Fruit fly (Drosophila melanogaster) whole organism, adult: ENCODE results near the gene Ufd4.

Experiments used
- CG11617 ChIP-seq: fragments of 200-800 bp; sonication (Bioruptor generic); optimal IDR thresholded peaks from 2 replicates; lab custom pipeline; 2017; ENCODE audit warnings: mild to moderate bottlenecking, missing biosample characterization, missing genetic modification reagents, missing genetic modification characterization
- CG12768 ChIP-seq: fragments of 200-800 bp; sonication (Bioruptor generic); optimal IDR thresholded peaks from 2 replicates; lab custom pipeline; 2017; ENCODE audit warnings: missing biosample characterization, missing genetic modification characterization, mild to moderate bottlenecking, moderate library complexity, missing genetic modification reagents
- CG14711 ChIP-seq: fragments of 200-800 bp; sonication (Bioruptor generic); optimal IDR thresholded peaks from 2 replicates; lab custom pipeline; 2018; ENCODE audit warnings: missing biosample characterization, mild to moderate bottlenecking, missing genetic modification characterization, moderate library complexity
- CG1620 ChIP-seq: fragments of 200-800 bp; sonication (Bioruptor generic); optimal IDR thresholded peaks from 2 replicates; lab custom pipeline; 2016; ENCODE audit warnings: missing biosample characterization, missing genetic modification characterization
- CG33017 ChIP-seq: fragments of 200-800 bp; sonication (Bioruptor generic); optimal IDR thresholded peaks from 2 replicates; lab custom pipeline; 2018; ENCODE audit warnings: missing biosample characterization, mild to moderate bottlenecking, missing genetic modification characterization, moderate library complexity
- CG5204 ChIP-seq: fragments of 200-800 bp; sonication (Bioruptor generic); optimal IDR thresholded peaks from 2 replicates; lab custom pipeline; 2016; ENCODE audit warnings: missing biosample characterization, missing genetic modification characterization
- CG7045 ChIP-seq: fragments of 200-800 bp; sonication (Bioruptor generic); optimal IDR thresholded peaks from 2 replicates; lab custom pipeline; 2017; ENCODE audit warnings: missing biosample characterization, mild to moderate bottlenecking, missing genetic modification characterization
- CG7101 ChIP-seq: fragments of 200-800 bp; sonication (Bioruptor generic); optimal IDR thresholded peaks from 2 replicates; lab custom pipeline; 2018; ENCODE audit warnings: missing biosample characterization, mild to moderate bottlenecking, missing genetic modification characterization, moderate library complexity
- Clk ChIP-seq: fragments of 200-800 bp; sonication (Bioruptor generic); optimal IDR thresholded peaks from 2 replicates; lab custom pipeline; 2017; ENCODE audit warnings: missing biosample characterization, missing genetic modification characterization
- Crg-1 ChIP-seq: fragments of 200-800 bp; sonication (Bioruptor generic); optimal IDR thresholded peaks from 2 replicates; lab custom pipeline; 2016; ENCODE audit warnings: missing biosample characterization, missing genetic modification characterization
- Hr96 ChIP-seq: fragments of 200-800 bp; sonication (Bioruptor generic); optimal IDR thresholded peaks from 2 replicates; lab custom pipeline; 2016; ENCODE audit warnings: missing biosample characterization, missing genetic modification characterization
- Mnt ChIP-seq: fragments of 200-800 bp; sonication (Bioruptor generic); optimal IDR thresholded peaks from 2 replicates; lab custom pipeline; 2016; ENCODE audit warnings: missing biosample characterization, mild to moderate bottlenecking, missing genetic modification characterization
- bab1 ChIP-seq: fragments of 200-800 bp; sonication (Bioruptor generic); optimal IDR thresholded peaks from 3 replicates; lab custom pipeline; 2019; ENCODE audit warnings: missing biosample characterization, mild to moderate bottlenecking, missing genetic modification characterization, moderate library complexity
- cic ChIP-seq: fragments of 200-800 bp; sonication (Bioruptor generic); optimal IDR thresholded peaks from 2 replicates; lab custom pipeline; 2017; ENCODE audit warnings: missing biosample characterization, mild to moderate bottlenecking, missing genetic modification characterization, moderate library complexity
- cnc ChIP-seq, 2 experiments: fragments of >200 bp; optimal IDR thresholded peaks; 2 replicates each; lab custom pipeline; 2017
- kay ChIP-seq: fragments of 200-800 bp; sonication (Bioruptor generic); peaks from one replicate; lab custom pipeline; 2016; ENCODE audit warnings: missing biosample characterization, missing genetic modification characterization, borderline replicate concordance
- ovo ChIP-seq: fragments of 200-800 bp; sonication (Bioruptor generic); optimal IDR thresholded peaks from 2 replicates; lab custom pipeline; 2016; ENCODE audit warnings: missing biosample characterization, missing genetic modification characterization
- pad ChIP-seq: fragments of 200-800 bp; sonication (Bioruptor generic); optimal IDR thresholded peaks from 3 replicates; lab custom pipeline; 2017; ENCODE audit warnings: missing biosample characterization, missing genetic modification characterization, mild to moderate bottlenecking, moderate library complexity, missing genetic modification reagents
- tj ChIP-seq: fragments of 200-800 bp; sonication (Bioruptor generic); optimal IDR thresholded peaks from 3 replicates; lab custom pipeline; 2017; ENCODE audit warnings: missing biosample characterization, mild to moderate bottlenecking, missing genetic modification characterization, moderate library complexity
- toe ChIP-seq: fragments of 200-800 bp; sonication (Bioruptor generic); optimal IDR thresholded peaks from 2 replicates; lab custom pipeline; 2016; ENCODE audit warnings: missing biosample characterization, missing genetic modification characterization

The Ufd4 gene

DNA sequence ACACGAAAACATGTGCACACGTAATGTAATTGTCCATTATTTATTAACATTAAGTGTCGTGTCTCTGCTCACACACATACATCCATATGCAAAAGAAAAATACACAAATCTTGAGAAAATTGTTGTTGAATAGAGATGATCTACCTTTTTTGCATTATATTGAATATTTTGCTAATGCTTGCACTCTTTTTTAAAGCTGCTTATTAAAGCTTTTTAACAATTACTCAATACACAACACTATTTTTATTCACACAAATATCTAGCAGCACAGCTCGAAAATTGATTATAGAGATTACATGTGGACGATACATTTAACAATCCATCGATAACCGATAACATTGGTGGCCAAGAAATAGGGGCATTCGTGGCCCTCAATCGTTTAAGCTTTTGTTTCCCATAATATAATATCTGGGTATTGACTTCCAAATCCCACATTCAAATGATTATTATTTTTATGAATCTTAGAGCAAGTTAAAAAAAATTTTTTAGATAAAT, at the start of gene Ufd4:
Gene Ufd4 (minus strand): TSS at position 300 of the 495 bp plus-strand sequence.
- TF ChIP-seq kay (GFP tag; lab: Kevin White, UChicago) (no peak), Clk (GFP tag; lab: Kevin White, UChicago) (no peak), ovo (no peak), CG1620 (GFP tag; lab: Kevin White, UChicago) (peak; percentile 14), tj (GFP tag; lab: Kevin White, UChicago) (peak; percentile 1), Mnt (GFP tag; lab: Kevin White, UChicago) (peak; percentile 56), CG7101 (tag; lab: Kevin White, UChicago) (peak; percentile 55), bab1 (GFP tag; lab: Kevin White, UChicago) (peak; percentile 68), cnc (optimal IDR thresholded peaks at IDR 0.05; lab: Kevin White, UChicago) (no peak), CG14711 (tag; lab: Kevin White, UChicago) (peak; percentile 58), cic (GFP tag; lab: Kevin White, UChicago) (peak; percentile 14), pad (GFP tag; lab: Kevin White, UChicago) (no peak), toe (GFP tag; lab: Kevin White, UChicago) (no peak), CG11617 (GFP tag; lab: Kevin White, UChicago) (peak; percentile 53), CG5204 (GFP tag; lab: Kevin White, UChicago) (no peak), CG33017 (tag; lab: Kevin White, UChicago) (peak; percentile 62), CG12768 (peak; percentile 30), CG7045 (GFP tag; lab: Kevin White, UChicago) (peak; percentile 61), Crg-1 (no peak), Hr96 (GFP tag; lab: Kevin White, UChicago) (no peak)

DNA sequence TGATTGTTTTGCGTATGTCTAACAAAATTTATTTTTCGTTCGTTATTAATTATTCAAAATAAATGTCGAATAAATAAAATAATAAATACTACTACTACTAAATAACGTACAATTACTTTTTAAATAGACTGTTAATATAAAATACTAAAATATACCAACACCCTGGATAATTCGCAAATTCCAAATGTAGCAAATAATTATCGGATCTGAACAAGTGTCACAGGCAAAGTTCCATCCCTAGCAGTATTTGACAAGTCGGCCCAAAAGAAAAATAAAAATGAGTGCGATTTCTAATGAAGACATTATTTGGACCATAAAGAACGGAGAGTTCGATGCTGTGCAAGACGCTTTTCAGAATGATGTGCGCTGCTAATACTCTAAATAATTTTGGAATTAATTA, 49.2 kb upstream of the Ufd4 start, which contains the start of gene CG31715:
Gene CG31715 (plus strand): TSS at position 212 of the 400 bp plus-strand sequence.
- TF ChIP-seq tj (GFP tag; lab: Kevin White, UChicago) (peak; percentile 11), bab1 (GFP tag; lab: Kevin White, UChicago) (peak; percentile 62), Mnt (GFP tag; lab: Kevin White, UChicago) (peak; percentile 5), cic (GFP tag; lab: Kevin White, UChicago) (no peak), CG33017 (tag; lab: Kevin White, UChicago) (peak; percentile 5), CG7045 (GFP tag; lab: Kevin White, UChicago) (no peak), CG14711 (tag; lab: Kevin White, UChicago) (peak; percentile 20), cnc (optimal IDR thresholded peaks at IDR 0.05; lab: Kevin White, UChicago) (no peak), CG11617 (GFP tag; lab: Kevin White, UChicago) (peak; percentile 11), CG5204 (GFP tag; lab: Kevin White, UChicago) (no peak), CG7101 (tag; lab: Kevin White, UChicago) (peak; percentile 40), kay (GFP tag; lab: Kevin White, UChicago) (peak; percentile 66), CG12768 (no peak)

DNA sequence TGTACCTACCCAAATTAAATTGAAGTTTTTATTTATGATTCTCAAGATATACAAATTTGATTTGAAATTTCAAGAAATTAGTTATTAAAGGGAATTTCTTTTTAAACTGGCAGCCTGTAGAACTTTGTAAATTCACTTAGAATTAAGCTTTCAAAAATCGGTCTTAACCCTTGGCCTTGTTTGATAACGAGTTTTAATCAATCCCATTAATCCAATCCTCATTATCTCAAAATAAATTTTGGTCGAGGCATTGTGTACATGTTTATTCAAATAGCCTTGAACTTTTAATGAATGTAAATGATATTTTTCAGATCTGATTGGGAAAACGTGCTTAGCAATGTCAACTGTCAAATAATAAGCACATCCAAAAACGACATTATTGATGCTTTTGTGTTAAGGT, 47.7 kb upstream of the Ufd4 start:
- TF ChIP-seq kay (GFP tag; lab: Kevin White, UChicago) = peak; percentile 72
- TF ChIP-seq CG1620 (GFP tag; lab: Kevin White, UChicago) = no peak

DNA sequence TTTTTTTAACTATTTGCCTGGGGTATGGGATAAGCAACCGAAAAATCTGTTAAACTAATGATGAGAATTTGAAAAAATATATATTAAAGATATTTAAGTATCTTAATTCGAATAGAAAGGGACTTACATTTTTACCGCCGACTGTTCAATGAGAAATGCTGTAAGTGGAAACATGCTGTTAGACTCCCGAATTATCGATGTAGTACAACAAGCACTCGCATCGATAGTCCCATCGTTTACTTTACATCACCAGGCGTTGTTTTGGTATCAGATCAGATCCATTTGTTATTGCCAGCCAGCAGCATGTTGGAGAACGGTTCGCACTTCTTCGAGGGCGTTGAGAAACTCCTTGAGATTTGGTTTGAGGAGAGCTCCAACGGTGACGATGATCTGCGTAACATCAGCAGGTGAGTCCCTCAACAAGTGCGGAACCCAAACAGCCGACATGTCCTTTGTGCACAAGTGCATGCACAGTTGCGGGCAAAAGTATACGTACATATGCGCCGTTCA, 47.1 kb upstream of the Ufd4 start, which contains the start of gene SamDC:
Gene SamDC (plus strand): TSS at position 246 of the 510 bp plus-strand sequence.
- TF ChIP-seq Clk (GFP tag; lab: Kevin White, UChicago) = no peak
- peak; percentile 35 for TF ChIP-seq CG7101 (tag; lab: Kevin White, UChicago)
- TF ChIP-seq Mnt (GFP tag; lab: Kevin White, UChicago) = peak; percentile 44
- no peak for TF ChIP-seq cnc (optimal IDR thresholded peaks at IDR 0.05; lab: Kevin White, UChicago)
- peak; percentile 31 for TF ChIP-seq cic (GFP tag; lab: Kevin White, UChicago)
- TF ChIP-seq CG1620 (GFP tag; lab: Kevin White, UChicago) = peak; percentile 18
- TF ChIP-seq CG33017 (tag; lab: Kevin White, UChicago) = no peak
- TF ChIP-seq bab1 (GFP tag; lab: Kevin White, UChicago) = peak; percentile 63
- TF ChIP-seq CG11617 (GFP tag; lab: Kevin White, UChicago) = peak; percentile 15
- peak; percentile 12 for TF ChIP-seq pad (GFP tag; lab: Kevin White, UChicago)
- no peak for TF ChIP-seq tj (GFP tag; lab: Kevin White, UChicago)

DNA sequence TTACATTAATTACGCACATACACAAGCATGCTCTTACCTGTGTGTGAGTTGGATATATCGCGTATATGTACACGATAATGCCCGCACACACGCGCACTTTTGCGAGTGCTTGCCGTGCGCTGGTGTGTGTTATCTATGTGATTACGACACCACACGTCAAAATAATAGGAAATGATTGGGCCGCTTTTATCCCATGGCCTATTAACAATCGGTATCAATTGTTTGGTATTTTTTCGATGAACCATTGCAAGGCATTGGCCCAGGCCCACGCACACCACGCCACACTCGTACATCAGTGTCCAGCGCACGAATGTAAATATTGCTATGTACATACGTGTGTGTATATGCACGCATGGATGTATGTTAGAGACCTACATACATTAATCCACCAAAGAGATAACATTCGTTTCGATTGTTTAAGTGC, 42.7 kb upstream of the Ufd4 start:
- TF ChIP-seq CG14711 (tag; lab: Kevin White, UChicago) (peak; percentile 43), CG5204 (GFP tag; lab: Kevin White, UChicago) (no peak), ovo (peak; percentile 45), CG33017 (tag; lab: Kevin White, UChicago) (peak; percentile 56), tj (GFP tag; lab: Kevin White, UChicago) (peak; percentile 73), CG7045 (GFP tag; lab: Kevin White, UChicago) (peak; percentile 62), CG7101 (tag; lab: Kevin White, UChicago) (peak; percentile 55), kay (GFP tag; lab: Kevin White, UChicago) (peak; percentile 98), bab1 (GFP tag; lab: Kevin White, UChicago) (peak; percentile 62), cic (GFP tag; lab: Kevin White, UChicago) (peak; percentile 87), pad (GFP tag; lab: Kevin White, UChicago) (peak; percentile 44), Mnt (GFP tag; lab: Kevin White, UChicago) (peak; percentile 85), toe (GFP tag; lab: Kevin White, UChicago) (no peak), Crg-1 (peak; percentile 61), cnc (optimal IDR thresholded peaks at IDR 0.05; lab: Kevin White, UChicago) (no peak), Clk (GFP tag; lab: Kevin White, UChicago) (peak; percentile 59), CG1620 (GFP tag; lab: Kevin White, UChicago) (peak; percentile 28), Hr96 (GFP tag; lab: Kevin White, UChicago) (no peak), CG12768 (peak; percentile 85), CG11617 (GFP tag; lab: Kevin White, UChicago) (peak; percentile 68)
